Worm (Caenorhabditis elegans) whole organism, L4 larva: ENCODE results near the gene med-2.

Source experiments
- F26F4.8 ChIP-seq: fragments of 200-800 bp; sonication (Bioruptor generic); conservative IDR thresholded peaks from 2 replicates; pipeline ENCODE4 v1.3.6; 2022; ENCODE audit warnings: missing genetic modification characterization, missing compliant biosample characterization
- F44E2.7 ChIP-seq: fragments of 200-800 bp; sonication (Bioruptor generic); IDR thresholded peaks from 2 replicates; pipeline ENCODE4 v2.1.2; 2022; ENCODE audit warnings: missing genetic modification characterization, missing compliant biosample characterization
- F49E8.2 ChIP-seq: sonication (generic microtip); optimal IDR thresholded peaks from 2 replicates; lab custom pipeline; 2016; ENCODE audit warnings: missing compliant biosample characterization, mild to moderate bottlenecking, missing genetic modification characterization, borderline replicate concordance
- T26A8.4 ChIP-seq: fragments of 200-800 bp; sonication (Bioruptor generic); IDR thresholded peaks from 2 replicates; pipeline ENCODE4 v1.3.6; 2022; ENCODE audit warnings: missing genetic modification characterization, missing compliant biosample characterization
- Y105C5A.15 ChIP-seq: fragments of 200-800 bp; sonication (Bioruptor generic); IDR thresholded peaks from 2 replicates; pipeline ENCODE4 v1.3.6; 2022; ENCODE audit warnings: missing genetic modification characterization, missing compliant biosample characterization
- Y48G9A.11 ChIP-seq: fragments of 200-800 bp; sonication (Bioruptor generic); IDR thresholded peaks from 2 replicates; pipeline ENCODE4 v1.3.6; 2022; ENCODE audit warnings: missing genetic modification reagents, missing genetic modification characterization, missing compliant biosample characterization
- Y75B8A.6 ChIP-seq: fragments of 200-800 bp; sonication (Bioruptor generic); IDR thresholded peaks from 2 replicates; pipeline ENCODE4 v1.3.6; 2022; ENCODE audit warnings: missing genetic modification reagents, missing genetic modification characterization, missing compliant biosample characterization
- ama-1 ChIP-seq: fragments of 150-350 bp; optimal IDR thresholded peaks from 2 replicates; lab custom pipeline; 2014; ENCODE audit warnings: inconsistent platforms, mixed read lengths
- ceh-44 ChIP-seq: fragments of 200-800 bp; sonication (Bioruptor generic); IDR thresholded peaks from 2 replicates; pipeline ENCODE4 v1.3.6; 2022; ENCODE audit warnings: missing genetic modification reagents, missing genetic modification characterization, missing compliant biosample characterization
- ceh-62 ChIP-seq: sonication (generic microtip); optimal IDR thresholded peaks from 2 replicates; lab custom pipeline; 2017; ENCODE audit warnings: missing biosample characterization, missing genetic modification characterization
- daf-16 ChIP-seq, 3 experiments: sonication (generic microtip); optimal IDR thresholded peaks; 2 replicates each; lab custom pipeline; 2016 to 2017; ENCODE audit warnings: missing genetic modification characterization in 3 of 3, missing genetic modification reagents in 3 of 3, mild to moderate bottlenecking in 2 of 3, missing compliant biosample characterization in 2 of 3, missing biosample characterization in 1 of 3, moderate library complexity in 1 of 3
- daf-8 ChIP-seq: fragments of 200-800 bp; sonication (Bioruptor generic); IDR thresholded peaks from 2 replicates; pipeline ENCODE4 v1.3.6; 2022; ENCODE audit warnings: missing genetic modification characterization, missing compliant biosample characterization
- duxl-1 ChIP-seq: sonication (generic microtip); optimal IDR thresholded peaks from 2 replicates; lab custom pipeline; 2016; ENCODE audit warnings: mild to moderate bottlenecking, missing genetic modification characterization, moderate library complexity, missing compliant biosample characterization; ENCODE audit not compliant: poor library complexity
- dve-1 ChIP-seq: sonication (generic microtip); optimal IDR thresholded peaks from 2 replicates; lab custom pipeline; 2017; ENCODE audit warnings: antibody characterized with exemption, mild to moderate bottlenecking, missing genetic modification characterization, missing compliant biosample characterization; ENCODE audit not compliant: insufficient read depth
- lin-38 ChIP-seq: fragments of 200-800 bp; sonication (Bioruptor generic); IDR thresholded peaks from 2 replicates; pipeline ENCODE4 v1.3.6; 2022; ENCODE audit warnings: missing genetic modification reagents, missing genetic modification characterization, missing compliant biosample characterization
- lin-39 ChIP-seq: fragments of 150-350 bp; optimal IDR thresholded peaks from 2 replicates; lab custom pipeline; 2014; ENCODE audit warnings: missing biosample characterization, missing genetic modification reagents, missing genetic modification characterization
- madf-5 ChIP-seq, 2 experiments: fragments of 200-800 bp; sonication (Bioruptor generic); IDR thresholded peaks; 2 replicates each; pipeline ENCODE4 v1.3.6; 2022; ENCODE audit warnings: missing compliant biosample characterization in 2 of 2, missing genetic modification characterization in 2 of 2
- mdl-1 ChIP-seq, 2 experiments: fragments of 150-350 bp in 1 of 2; sonication (generic microtip) in 1 of 2; optimal IDR thresholded peaks; 2 replicates each; lab custom pipeline; 2014 to 2017; ENCODE audit warnings: missing biosample characterization in 2 of 2, missing genetic modification characterization in 2 of 2
- mep-1 ChIP-seq: fragments of 150-350 bp; sonication (generic microtip); optimal IDR thresholded peaks from 3 replicates; lab custom pipeline; 2014; ENCODE audit warnings: missing biosample characterization, missing genetic modification characterization
- mes-2 ChIP-seq: sonication (generic microtip); optimal IDR thresholded peaks from 2 replicates; lab custom pipeline; 2016; ENCODE audit warnings: missing genotype, mild to moderate bottlenecking, missing genetic modification characterization, missing compliant biosample characterization; ENCODE audit not compliant: poor library complexity, severe bottlenecking
- nhr-111 ChIP-seq: fragments of 200-800 bp; sonication (Bioruptor generic); optimal IDR thresholded peaks from 2 replicates; lab custom pipeline; 2018; ENCODE audit warnings: mild to moderate bottlenecking, missing genetic modification characterization, missing compliant biosample characterization
- nhr-237 ChIP-seq: sonication (generic microtip); optimal IDR thresholded peaks from 2 replicates; lab custom pipeline; 2017; ENCODE audit warnings: missing biosample characterization, missing genetic modification characterization
- nhr-28 ChIP-seq: fragments of 150-350 bp; optimal IDR thresholded peaks from 2 replicates; lab custom pipeline; 2014; ENCODE audit warnings: missing biosample characterization, missing genetic modification characterization
- nhr-42 ChIP-seq: fragments of 200-800 bp; sonication (Bioruptor generic); IDR thresholded peaks from 2 replicates; pipeline ENCODE4 v1.3.6; 2022; ENCODE audit warnings: missing genetic modification characterization, missing compliant biosample characterization
- nhr-48 ChIP-seq: sonication (generic microtip); optimal IDR thresholded peaks from 2 replicates; lab custom pipeline; 2016; ENCODE audit warnings: mild to moderate bottlenecking, missing genetic modification characterization, missing compliant biosample characterization
- pha-4 ChIP-seq, 2 experiments: fragments of 150-350 bp in 1 of 2; fragments of 200-800 bp in 1 of 2; sonication (Bioruptor generic) in 1 of 2; IDR thresholded peaks in 1 of 2; optimal IDR thresholded peaks in 1 of 2; 2 replicates each; pipeline versions ENCODE4 v1.3.6 to Lab custom; 2014 to 2022; ENCODE audit warnings: missing genetic modification characterization in 2 of 2, missing genetic modification reagents in 2 of 2, missing biosample characterization in 1 of 2, missing compliant biosample characterization in 1 of 2
- sdz-12 ChIP-seq: fragments of 200-800 bp; sonication (Bioruptor generic); optimal IDR thresholded peaks from 2 replicates; lab custom pipeline; 2018; ENCODE audit warnings: mild to moderate bottlenecking, missing genetic modification characterization, missing compliant biosample characterization
- snpc-1.2 ChIP-seq: fragments of 200-800 bp; sonication (Bioruptor generic); IDR thresholded peaks from 2 replicates; pipeline ENCODE4 v1.3.6; 2022; ENCODE audit warnings: missing genetic modification reagents, missing genetic modification characterization, missing compliant biosample characterization
- unc-130 ChIP-seq: sonication (generic microtip); optimal IDR thresholded peaks from 2 replicates; lab custom pipeline; 2016; ENCODE audit warnings: missing genetic modification reagents, missing genetic modification characterization, missing compliant biosample characterization
- unc-39 ChIP-seq: sonication (generic microtip); optimal IDR thresholded peaks from 2 replicates; lab custom pipeline; 2017; ENCODE audit warnings: missing biosample characterization, missing genetic modification characterization
- unc-62 ChIP-seq, 3 experiments: fragments of 150-350 bp in 1 of 3; sonication (generic microtip); optimal IDR thresholded peaks in 2 of 3; peaks in 1 of 3; 1 replicate in 1 of 3; 2 replicates in 2 of 3; lab custom pipeline; 2014 to 2017; ENCODE audit warnings: missing biosample characterization in 3 of 3, missing genetic modification characterization in 3 of 3, missing genetic modification reagents in 3 of 3, missing genotype in 1 of 3
- zag-1 ChIP-seq: fragments of 150-350 bp; optimal IDR thresholded peaks from 2 replicates; lab custom pipeline; 2014; ENCODE audit warnings: missing biosample characterization, missing genetic modification characterization

med-2 gene

DNA sequence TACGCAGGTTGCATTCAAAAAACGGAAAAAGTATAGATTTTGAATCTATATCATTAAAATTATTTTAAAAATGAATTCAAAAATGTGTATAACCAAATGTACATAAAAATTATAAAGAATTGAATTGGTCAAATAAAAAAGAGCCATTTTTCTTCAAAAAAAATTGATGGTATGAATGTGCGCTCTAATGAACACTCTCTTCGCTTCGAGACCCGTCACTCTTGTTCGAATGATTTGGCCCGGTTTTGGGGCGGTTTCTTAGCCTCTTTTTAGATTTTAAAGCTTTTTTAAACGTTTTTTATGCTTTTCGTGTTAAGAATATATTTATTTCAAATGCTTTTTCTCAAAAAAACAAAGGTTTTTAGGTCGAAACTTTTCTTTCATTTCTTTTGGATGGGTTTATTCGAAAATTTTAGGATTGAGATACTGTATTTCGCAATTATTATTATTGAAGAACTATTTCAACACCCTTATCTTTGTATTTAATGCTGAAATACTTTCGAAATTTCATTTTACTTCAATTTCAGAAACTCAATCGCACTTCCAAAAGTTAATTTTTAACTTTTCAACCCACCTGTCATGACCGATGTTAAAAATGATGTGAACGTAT, 45.4 kb downstream of the med-2 start, which contains the start of gene inf-1 (continued):
- peak; percentile 42 for TF ChIP-seq dve-1 (tag; lab: Kevin White, UChicago)
- no peak for TF ChIP-seq nhr-42
- TF ChIP-seq daf-16 (GFP tag; optimal IDR thresholded peaks at IDR 0.05; lab: Kevin White, UChicago), result no peak
- peak; percentile 32 for TF ChIP-seq daf-16 (tag; optimal IDR thresholded peaks at IDR 0.05; lab: Kevin White, UChicago)
- no peak for TF ChIP-seq nhr-111 (GFP tag; lab: Kevin White, UChicago)
- no peak for TF ChIP-seq unc-62 (GFP tag; optimal IDR thresholded peaks at IDR 0.05 in 1 of 2; lab: Kevin White, UChicago)
- no peak for TF ChIP-seq unc-62 (tag; optimal IDR thresholded peaks at IDR 0.05; lab: Kevin White, UChicago)
- peak; percentile 48 for TF ChIP-seq mep-1 (tag; lab: Kevin White, UChicago)
- no peak for TF ChIP-seq nhr-48 (tag; lab: Kevin White, UChicago)
- no peak for TF ChIP-seq ceh-62 (tag; lab: Kevin White, UChicago)
- TF ChIP-seq Y75B8A.6 (GFP tag; lab: Robert Waterston, UW), result no peak
- TF ChIP-seq mdl-1 (tag; optimal IDR thresholded peaks at IDR 0.05; lab: Kevin White, UChicago), result no peak
- no peak for TF ChIP-seq zag-1 (tag; lab: Kevin White, UChicago)
- TF ChIP-seq mes-2 (tag; lab: Kevin White, UChicago), result peak; percentile 65
- TF ChIP-seq lin-39 (tag; lab: Kevin White, UChicago), result no peak
- TF ChIP-seq ceh-44 (GFP tag; lab: Robert Waterston, UW), result no peak
- TF ChIP-seq, all 104 proteins: peak for 13

DNA sequence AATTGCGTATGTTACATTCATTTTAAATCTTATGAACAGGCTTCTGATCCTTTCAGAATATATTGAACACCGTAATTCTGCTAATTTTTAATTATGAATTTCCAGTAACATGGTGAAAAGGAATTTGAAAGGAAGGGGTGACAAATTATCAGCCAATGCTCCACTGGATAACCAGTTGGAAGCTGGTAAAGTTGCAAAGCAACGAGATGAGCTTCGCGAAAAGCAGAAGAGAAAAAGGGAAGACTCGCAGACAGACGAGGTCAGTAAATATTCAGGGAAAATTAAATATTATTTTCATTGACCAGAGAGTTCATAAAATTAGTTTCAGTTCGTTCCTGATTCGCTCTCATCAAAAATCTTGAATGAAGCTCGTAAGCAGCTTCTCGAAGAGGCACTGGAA, 47.6 kb downstream of the med-2 start, which contains the start of gene byn-1:
Gene byn-1 (plus strand): TSS at position 106 of the 400 bp plus-strand sequence.
- TF ChIP-seq nhr-28 (tag; lab: Kevin White, UChicago) (no peak), unc-130 (GFP tag; lab: Kevin White, UChicago) (no peak), madf-5 (GFP tag; IDR thresholded peaks at IDR 0.05; lab: Robert Waterston, UW) (0 out of 4 replicates have a peak, but pooled peaks of 1 of the 2 experiments have one; percentile 10), ama-1 (lab: Kevin White, UChicago) (peak; percentile 47), daf-8 (GFP tag; lab: Robert Waterston, UW) (no peak), T26A8.4 (GFP tag; lab: Robert Waterston, UW) (peak; percentile 40; the same call in 1 of the 2 replicates), F49E8.2 (tag; lab: Kevin White, UChicago) (peak; percentile 34), pha-4 (GFP tag; IDR thresholded peaks at IDR 0.05; lab: Robert Waterston, UW) (peak; percentile 54; the same call in 1 of the 2 replicates), pha-4 (tag; optimal IDR thresholded peaks at IDR 0.05; lab: Kevin White, UChicago) (no peak), Y105C5A.15 (GFP tag; lab: Robert Waterston, UW) (0 out of 2 replicates have a peak, but pooled peaks have one; percentile 9), mes-2 (tag; lab: Kevin White, UChicago) (peak; percentile 36), Y48G9A.11 (GFP tag; lab: Robert Waterston, UW) (peak; percentile 46; the same call in 1 of the 2 replicates), mdl-1 (tag; optimal IDR thresholded peaks at IDR 0.05; lab: Kevin White, UChicago) (no peak), lin-38 (peak; percentile 58), snpc-1.2 (GFP tag; lab: Robert Waterston, UW) (peak; percentile 51; the same call in 1 of the 2 replicates), unc-39 (tag; lab: Kevin White, UChicago) (no peak), duxl-1 (tag; lab: Kevin White, UChicago) (peak; percentile 8), sdz-12 (GFP tag; lab: Kevin White, UChicago) (no peak), F26F4.8 (GFP tag; lab: Robert Waterston, UW) (no peak), F44E2.7 (GFP tag; lab: Robert Waterston, UW) (no peak), nhr-237 (tag; lab: Kevin White, UChicago) (no peak)
